Worm (Caenorhabditis elegans) whole organism, L1 larva: ENCODE measurements around the gene marc-2.

Source experiments
- C04F5.9 ChIP-seq: sonication (generic microtip); optimal IDR thresholded peaks from 2 replicates; lab custom pipeline; 2016; ENCODE audit warnings: missing genetic modification characterization, missing compliant biosample characterization
- Y116A8C.19 ChIP-seq: sonication (generic microtip); optimal IDR thresholded peaks from 2 replicates; lab custom pipeline; 2016; ENCODE audit warnings: missing compliant biosample characterization, missing genetic modification characterization, borderline replicate concordance
- egl-27 ChIP-seq, 2 experiments: fragments of 150-350 bp in 1 of 2; sonication (generic microtip); optimal IDR thresholded peaks; 3 replicates each; lab custom pipeline; 2017 to 2018; ENCODE audit warnings: missing biosample characterization in 2 of 2, missing genetic modification characterization in 2 of 2, missing genetic modification reagents in 2 of 2
- elt-2 ChIP-seq: sonication (generic microtip); optimal IDR thresholded peaks from 2 replicates; lab custom pipeline; 2016; ENCODE audit warnings: missing genetic modification characterization, mild to moderate bottlenecking, inconsistent platforms, missing compliant biosample characterization, missing genetic modification reagents
- grh-1 ChIP-seq: fragments of 200-800 bp; sonication (Bioruptor generic); IDR thresholded peaks from 2 replicates; pipeline ENCODE4 v1.3.6; 2022; ENCODE audit warnings: missing genetic modification reagents, missing genetic modification characterization, missing compliant biosample characterization
- isw-1 ChIP-seq: fragments of 200-800 bp; sonication (Bioruptor generic); IDR thresholded peaks from 2 replicates; pipeline ENCODE4 v1.3.6; 2022; ENCODE audit warnings: missing genetic modification characterization, missing compliant biosample characterization
- lin-35 ChIP-seq, 2 experiments: fragments of 150-350 bp; optimal IDR thresholded peaks; 2 replicates each; lab custom pipeline; 2014; ENCODE audit warnings: missing biosample characterization in 2 of 2, missing genetic modification characterization in 2 of 2, missing genetic modification reagents in 2 of 2
- lin-39 ChIP-seq: fragments of 150-350 bp; optimal IDR thresholded peaks from 2 replicates; lab custom pipeline; 2014; ENCODE audit warnings: missing biosample characterization, missing genetic modification reagents, missing genetic modification characterization
- mdl-1 ChIP-seq, 2 experiments: fragments of 150-350 bp; optimal IDR thresholded peaks; 2 replicates each; lab custom pipeline; 2014 to 2017; ENCODE audit warnings: missing biosample characterization in 2 of 2, missing genetic modification characterization in 2 of 2, inconsistent platforms in 1 of 2
- nhr-11 ChIP-seq: fragments of 150-350 bp; optimal IDR thresholded peaks from 2 replicates; lab custom pipeline; 2014; ENCODE audit warnings: missing biosample characterization, missing genetic modification characterization
- nhr-12 ChIP-seq: sonication (generic microtip); optimal IDR thresholded peaks from 2 replicates; lab custom pipeline; 2017; ENCODE audit warnings: missing biosample characterization, missing genetic modification characterization
- nhr-76 ChIP-seq: sonication (generic microtip); optimal IDR thresholded peaks from 2 replicates; lab custom pipeline; 2017; ENCODE audit warnings: missing biosample characterization, missing genetic modification characterization
- rnt-1 ChIP-seq: sonication (generic microtip); optimal IDR thresholded peaks from 2 replicates; lab custom pipeline; 2016; ENCODE audit warnings: mild to moderate bottlenecking, missing genetic modification characterization, moderate library complexity, missing compliant biosample characterization
- ztf-11 ChIP-seq, 2 experiments: sonication (generic microtip); optimal IDR thresholded peaks; 2 replicates each; lab custom pipeline; 2016 to 2017; ENCODE audit warnings: missing genetic modification characterization in 2 of 2, missing biosample characterization in 1 of 2, missing compliant biosample characterization in 1 of 2

ce11 chrII:10627963-10628362 lies 32.8 kb downstream of the marc-2 start, which contains the start of gene M28.8:
- TF ChIP-seq C04F5.9 (tag; lab: Kevin White, UChicago) (no peak), ztf-11 (tag; optimal IDR thresholded peaks at IDR 0.05; lab: Kevin White, UChicago) (no peak), isw-1 (GFP tag; lab: Robert Waterston, UW) (no peak), egl-27 (tag; optimal IDR thresholded peaks at IDR 0.05; lab: Kevin White, UChicago) (no peak), mdl-1 (tag; optimal IDR thresholded peaks at IDR 0.05; lab: Kevin White, UChicago) (no peak), elt-2 (no peak), grh-1 (GFP tag; lab: Robert Waterston, UW) (no peak), nhr-76 (no peak), lin-35 (GFP tag; optimal IDR thresholded peaks at IDR 0.05; lab: Kevin White, UChicago) (no peak), nhr-12 (tag; lab: Kevin White, UChicago) (no peak), nhr-11 (tag; lab: Kevin White, UChicago) (no peak), Y116A8C.19 (tag; lab: Kevin White, UChicago) (no peak), lin-39 (no peak), rnt-1 (no peak)
